Worm (Caenorhabditis elegans): ENCODE measurements around the gene F56D6.21.

DNA sequence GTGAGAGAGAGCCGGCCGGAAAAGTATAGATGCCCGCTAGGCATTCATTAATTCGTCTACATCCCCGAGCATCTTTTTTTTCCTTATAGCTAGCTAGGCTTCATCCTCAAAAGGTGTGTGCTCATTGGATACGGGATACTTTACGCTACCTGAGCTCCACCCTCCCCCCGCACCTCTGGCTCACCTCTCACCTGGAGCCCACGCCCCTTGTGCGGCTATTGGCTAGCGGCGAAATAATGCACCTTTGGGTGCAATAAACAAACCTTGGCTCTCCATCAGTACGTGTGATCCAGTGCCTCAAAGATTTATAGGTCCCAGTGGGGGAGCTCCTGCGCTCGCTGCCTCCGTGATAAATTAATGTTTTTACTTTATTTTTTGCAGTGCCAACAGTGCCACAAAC lies 48.5 kb upstream of the F56D6.21 start:
- TF ChIP-seq ceh-9 (tag; optimal IDR thresholded peaks at IDR 0.05) (no peak), ref-2 (tag; optimal IDR thresholded peaks at IDR 0.05) (no peak), odd-2 (tag; optimal IDR thresholded peaks at IDR 0.05) (no peak), ama-1 (optimal IDR thresholded peaks at IDR 0.05) (no peak), nfya-1 (tag; optimal IDR thresholded peaks at IDR 0.05) (peak; percentile 78), sdc-2 (tag; optimal IDR thresholded peaks at IDR 0.05) (no peak), pha-4 (tag; optimal IDR thresholded peaks at IDR 0.05) (no peak), pqm-1 (tag; optimal IDR thresholded peaks at IDR 0.05) (no peak), unc-86 (tag; optimal IDR thresholded peaks at IDR 0.05) (no peak), ceh-6 (GFP tag; optimal IDR thresholded peaks at IDR 0.05) (no peak), hlh-6 (tag; optimal IDR thresholded peaks at IDR 0.05) (no peak)

All from whole organism, late embryonic.